Worm (Caenorhabditis elegans) whole organism, L1 larva: ENCODE measurements around the gene srw-115.

Experiments
- ceh-88 ChIP-seq: fragments of 200-800 bp; sonication (Bioruptor generic); IDR thresholded peaks from 2 replicates; pipeline ENCODE4 v1.3.6; 2022; ENCODE audit warnings: missing genetic modification characterization, missing compliant biosample characterization
- egl-27 ChIP-seq, 2 experiments: fragments of 150-350 bp in 1 of 2; sonication (generic microtip); optimal IDR thresholded peaks; 3 replicates each; lab custom pipeline; 2017 to 2018; ENCODE audit warnings: missing biosample characterization in 2 of 2, missing genetic modification characterization in 2 of 2, missing genetic modification reagents in 2 of 2
- hpl-2 ChIP-seq: fragments of 150-350 bp; optimal IDR thresholded peaks from 2 replicates; lab custom pipeline; 2014; ENCODE audit warnings: missing biosample characterization, missing genetic modification reagents, missing genetic modification characterization
- jun-1 ChIP-seq: fragments of 150-350 bp; optimal IDR thresholded peaks from 2 replicates; lab custom pipeline; 2014; ENCODE audit warnings: missing biosample characterization, missing genetic modification reagents, missing genetic modification characterization
- lin-15B ChIP-seq: fragments of 150-350 bp; sonication (generic microtip); optimal IDR thresholded peaks from 3 replicates; lab custom pipeline; 2014; ENCODE audit warnings: missing biosample characterization, missing genetic modification characterization
- nhr-12 ChIP-seq: sonication (generic microtip); optimal IDR thresholded peaks from 2 replicates; lab custom pipeline; 2017; ENCODE audit warnings: missing biosample characterization, missing genetic modification characterization
- unc-62 ChIP-seq: fragments of 150-350 bp; optimal IDR thresholded peaks from 2 replicates; lab custom pipeline; 2014; ENCODE audit warnings: missing biosample characterization, missing genetic modification reagents, missing genetic modification characterization
- vab-15 ChIP-seq: sonication (generic microtip); optimal IDR thresholded peaks from 2 replicates; lab custom pipeline; 2017; ENCODE audit warnings: missing genotype, mild to moderate bottlenecking, missing genetic modification characterization, missing compliant biosample characterization
- ztf-4 ChIP-seq: fragments of 150-350 bp; optimal IDR thresholded peaks from 2 replicates; lab custom pipeline; 2014; ENCODE audit warnings: missing biosample characterization, missing genetic modification characterization

ce11 chrV:2992060-2992459 lies 1.7 kb downstream of the srw-115 start:
- TF ChIP-seq unc-62, result no peak
- no peak for TF ChIP-seq nhr-12 (tag; lab: Kevin White, UChicago)
- no peak for TF ChIP-seq vab-15
- no peak for TF ChIP-seq ceh-88 (GFP tag; lab: Robert Waterston, UW)
- no peak for TF ChIP-seq ztf-4 (tag; lab: Kevin White, UChicago)
- no peak for TF ChIP-seq jun-1
- no peak for TF ChIP-seq hpl-2 (GFP tag; lab: Kevin White, UChicago)
- TF ChIP-seq lin-15B (tag; lab: Kevin White, UChicago), result no peak
- TF ChIP-seq egl-27 (tag; optimal IDR thresholded peaks at IDR 0.05; lab: Kevin White, UChicago), result no peak
